Worm (Caenorhabditis elegans) whole organism, L4 larva: ENCODE data around the gene R11.3.

Source experiments
- Y5F2A.4 ChIP-seq: fragments of 200-800 bp; sonication (Bioruptor generic); optimal IDR thresholded peaks from 2 replicates; lab custom pipeline; 2018; ENCODE audit warnings: mild to moderate bottlenecking, missing genetic modification characterization, missing compliant biosample characterization
- aha-1 ChIP-seq: fragments of 150-350 bp; peaks from one replicate; lab custom pipeline; 2014; ENCODE audit warnings: missing biosample characterization, missing genetic modification characterization
- fos-1 ChIP-seq: fragments of 150-350 bp; optimal IDR thresholded peaks from 2 replicates; lab custom pipeline; 2014; ENCODE audit warnings: missing biosample characterization, missing genetic modification characterization
- hif-1 ChIP-seq, 2 experiments: sonication (generic microtip); optimal IDR thresholded peaks; 2 replicates each; lab custom pipeline; 2016 to 2017; ENCODE audit warnings: missing compliant biosample characterization in 2 of 2, missing genetic modification characterization in 2 of 2, missing genetic modification reagents in 2 of 2, missing genotype in 2 of 2, mild to moderate bottlenecking in 1 of 2
- lir-3 ChIP-seq: sonication (generic microtip); optimal IDR thresholded peaks from 2 replicates; lab custom pipeline; 2016; ENCODE audit warnings: mild to moderate bottlenecking, missing genetic modification characterization, missing compliant biosample characterization
- nhr-10 ChIP-seq: fragments of 150-350 bp; optimal IDR thresholded peaks from 2 replicates; lab custom pipeline; 2014; ENCODE audit warnings: missing biosample characterization, missing genetic modification characterization
- nhr-25 ChIP-seq: sonication (generic microtip); optimal IDR thresholded peaks from 2 replicates; lab custom pipeline; 2017; ENCODE audit warnings: missing genetic modification characterization, mild to moderate bottlenecking, missing compliant biosample characterization, antibody characterized with exemption, moderate library complexity, borderline replicate concordance; ENCODE audit not compliant: insufficient read depth
- nhr-28 ChIP-seq: fragments of 150-350 bp; optimal IDR thresholded peaks from 2 replicates; lab custom pipeline; 2014; ENCODE audit warnings: missing biosample characterization, missing genetic modification characterization
- snpc-4 ChIP-seq: fragments of 150-350 bp; optimal IDR thresholded peaks from 2 replicates; lab custom pipeline; 2014; ENCODE audit warnings: missing biosample characterization, missing genetic modification characterization
- unc-62 ChIP-seq, 3 experiments: fragments of 150-350 bp in 1 of 3; sonication (generic microtip); optimal IDR thresholded peaks in 2 of 3; peaks in 1 of 3; 1 replicate in 1 of 3; 2 replicates in 2 of 3; lab custom pipeline; 2014 to 2017; ENCODE audit warnings: missing biosample characterization in 3 of 3, missing genetic modification characterization in 3 of 3, missing genetic modification reagents in 3 of 3, missing genotype in 1 of 3

DNA sequence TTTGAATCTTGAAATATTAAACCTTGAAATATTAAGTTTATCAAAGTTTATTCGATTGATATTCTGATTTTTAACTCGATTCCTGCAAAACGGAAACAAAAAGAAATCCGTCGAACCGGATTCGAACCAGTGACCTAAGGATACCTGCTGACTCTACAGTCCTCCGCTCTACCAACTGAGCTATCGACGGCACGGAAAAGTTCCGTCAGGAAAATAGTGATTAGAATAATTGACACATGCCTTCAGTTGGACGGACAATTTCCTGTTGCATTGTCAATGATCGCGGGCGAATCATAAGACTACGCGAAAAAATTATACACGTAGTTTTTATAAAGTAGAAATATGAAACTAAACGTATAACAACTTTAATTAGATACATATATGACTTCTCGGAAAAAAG, 10.1 kb upstream of the R11.3 start:
- TF ChIP-seq Y5F2A.4 (GFP tag; lab: Kevin White, UChicago) (no peak), aha-1 (tag; lab: Kevin White, UChicago) (no peak), fos-1 (tag; lab: Kevin White, UChicago) (no peak), snpc-4 (tag; lab: Kevin White, UChicago) (no peak), nhr-28 (tag; lab: Kevin White, UChicago) (no peak), nhr-10 (tag; lab: Kevin White, UChicago) (no peak), nhr-25 (tag; lab: Kevin White, UChicago) (no peak), lir-3 (no peak), hif-1 (tag; optimal IDR thresholded peaks at IDR 0.05; lab: Kevin White, UChicago) (no peak), unc-62 (GFP tag; optimal IDR thresholded peaks at IDR 0.05 in 1 of 2; lab: Kevin White, UChicago) (peak in 1 of 2 experiments; percentile 27), unc-62 (tag; optimal IDR thresholded peaks at IDR 0.05; lab: Kevin White, UChicago) (no peak)
